Worm (Caenorhabditis elegans): Measurements from ENCODE around the gene K09A9.6.

- TF ChIP-seq pha-4 (tag; optimal IDR thresholded peaks at IDR 0.05) (no peak), npax-4 (tag; optimal IDR thresholded peaks at IDR 0.05) (no peak), elt-2 (tag; optimal IDR thresholded peaks at IDR 0.05) (no peak)
These were observed 53.3 kb downstream of the K09A9.6 start, which contains the start of gene K09E9.4 for ce11 chrX:15630340-15630739.
